Worm (Caenorhabditis elegans) whole organism, L2 larva: Measurements from ENCODE around the gene fmo-4.

Source experiments
- C34F6.9 ChIP-seq: fragments of 150-350 bp; optimal IDR thresholded peaks from 2 replicates; lab custom pipeline; 2014; ENCODE audit warnings: missing biosample characterization, missing genetic modification characterization
- F13H6.1 ChIP-seq: sonication (generic microtip); optimal IDR thresholded peaks from 2 replicates; lab custom pipeline; 2016; ENCODE audit warnings: missing genetic modification characterization, missing compliant biosample characterization
- R02D3.7 ChIP-seq: fragments of 150-350 bp; optimal IDR thresholded peaks from 2 replicates; lab custom pipeline; 2014; ENCODE audit warnings: missing biosample characterization, missing genetic modification characterization
- Y55F3AM.14 ChIP-seq: fragments of 200-800 bp; sonication (Bioruptor generic); optimal IDR thresholded peaks from 2 replicates; lab custom pipeline; 2018; ENCODE audit warnings: mild to moderate bottlenecking, missing genetic modification characterization, missing compliant biosample characterization
- ZK546.5 ChIP-seq: sonication (generic microtip); optimal IDR thresholded peaks from 2 replicates; lab custom pipeline; 2017; ENCODE audit warnings: missing biosample characterization, missing genetic modification characterization
- alr-1 ChIP-seq: fragments of 150-350 bp; optimal IDR thresholded peaks from 2 replicates; lab custom pipeline; 2014; ENCODE audit warnings: missing biosample characterization, missing genetic modification characterization
- aly-2 ChIP-seq: fragments of 150-350 bp; optimal IDR thresholded peaks from 2 replicates; lab custom pipeline; 2014; ENCODE audit warnings: missing biosample characterization, missing genetic modification characterization
- ama-1 ChIP-seq: fragments of 150-350 bp; optimal IDR thresholded peaks from 2 replicates; lab custom pipeline; 2018; ENCODE audit warnings: inconsistent platforms
- blmp-1 ChIP-seq: sonication (generic microtip); optimal IDR thresholded peaks from 2 replicates; lab custom pipeline; 2017; ENCODE audit warnings: missing genetic modification characterization, mild to moderate bottlenecking, missing compliant biosample characterization, antibody characterized with exemption, moderate library complexity; ENCODE audit not compliant: insufficient read depth
- ceh-16 ChIP-seq: fragments of 150-350 bp; optimal IDR thresholded peaks from 2 replicates; lab custom pipeline; 2014; ENCODE audit warnings: missing biosample characterization, missing genetic modification characterization
- ceh-82 ChIP-seq: fragments of 150-350 bp; optimal IDR thresholded peaks from 2 replicates; lab custom pipeline; 2014; ENCODE audit warnings: missing biosample characterization, missing genetic modification characterization
- crh-2 ChIP-seq: sonication (generic microtip); optimal IDR thresholded peaks from 2 replicates; lab custom pipeline; 2017; ENCODE audit warnings: missing biosample characterization, missing genetic modification characterization
- dmd-4 ChIP-seq: sonication (generic microtip); optimal IDR thresholded peaks from 2 replicates; lab custom pipeline; 2017; ENCODE audit warnings: missing biosample characterization, missing genetic modification characterization
- elt-1 ChIP-seq: fragments of 150-350 bp; optimal IDR thresholded peaks from 2 replicates; lab custom pipeline; 2014; ENCODE audit warnings: missing biosample characterization, missing genetic modification characterization
- fos-1 ChIP-seq: fragments of 150-350 bp; optimal IDR thresholded peaks from 2 replicates; lab custom pipeline; 2014; ENCODE audit warnings: missing biosample characterization, missing genetic modification characterization
- gmeb-1 ChIP-seq: fragments of 150-350 bp; optimal IDR thresholded peaks from 2 replicates; lab custom pipeline; 2014; ENCODE audit warnings: missing biosample characterization, missing genetic modification characterization
- lin-11 ChIP-seq: fragments of 150-350 bp; sonication (generic microtip); optimal IDR thresholded peaks from 2 replicates; lab custom pipeline; 2014; ENCODE audit warnings: missing biosample characterization, missing genetic modification characterization, inconsistent platforms, mixed read lengths
- lin-13 ChIP-seq: fragments of 150-350 bp; optimal IDR thresholded peaks from 2 replicates; lab custom pipeline; 2014; ENCODE audit warnings: missing biosample characterization, missing genetic modification reagents, missing genetic modification characterization
- mab-5 ChIP-seq: fragments of 150-350 bp; optimal IDR thresholded peaks from 2 replicates; lab custom pipeline; 2014; ENCODE audit warnings: missing biosample characterization, missing genetic modification characterization
- mbf-1 ChIP-seq: sonication (generic microtip); optimal IDR thresholded peaks from 2 replicates; lab custom pipeline; 2017; ENCODE audit warnings: missing biosample characterization, missing genetic modification characterization
- nhr-10 ChIP-seq: sonication (generic microtip); optimal IDR thresholded peaks from 2 replicates; lab custom pipeline; 2017; ENCODE audit warnings: missing biosample characterization, missing genetic modification characterization
- nhr-11 ChIP-seq: fragments of 150-350 bp; optimal IDR thresholded peaks from 2 replicates; lab custom pipeline; 2014; ENCODE audit warnings: missing biosample characterization, missing genetic modification characterization
- nhr-12 ChIP-seq: fragments of 150-350 bp; optimal IDR thresholded peaks from 2 replicates; lab custom pipeline; 2014; ENCODE audit warnings: missing biosample characterization, missing genetic modification characterization
- nhr-129 ChIP-seq: fragments of 150-350 bp; optimal IDR thresholded peaks from 2 replicates; lab custom pipeline; 2014; ENCODE audit warnings: missing biosample characterization, missing genetic modification characterization
- nhr-21 ChIP-seq: fragments of 150-350 bp; optimal IDR thresholded peaks from 2 replicates; lab custom pipeline; 2014; ENCODE audit warnings: missing biosample characterization, missing genetic modification characterization
- nhr-6 ChIP-seq: fragments of 150-350 bp; optimal IDR thresholded peaks from 2 replicates; lab custom pipeline; 2014; ENCODE audit warnings: missing biosample characterization, missing genetic modification characterization
- nhr-77 ChIP-seq: fragments of 150-350 bp; optimal IDR thresholded peaks from 2 replicates; lab custom pipeline; 2014; ENCODE audit warnings: missing biosample characterization, missing genetic modification characterization
- peb-1 ChIP-seq: fragments of 150-350 bp; optimal IDR thresholded peaks from 2 replicates; lab custom pipeline; 2014; ENCODE audit warnings: missing biosample characterization, missing genetic modification characterization
- sem-4 ChIP-seq: fragments of 150-350 bp; optimal IDR thresholded peaks from 2 replicates; lab custom pipeline; 2014; ENCODE audit warnings: missing biosample characterization, missing genetic modification reagents, missing genetic modification characterization
- sma-3 ChIP-seq: sonication (generic microtip); optimal IDR thresholded peaks from 2 replicates; lab custom pipeline; 2016; ENCODE audit warnings: missing genetic modification reagents, missing genetic modification characterization, missing compliant biosample characterization
- snpc-4 ChIP-seq: fragments of 150-350 bp; optimal IDR thresholded peaks from 2 replicates; lab custom pipeline; 2014; ENCODE audit warnings: missing biosample characterization, missing genetic modification characterization
- unc-39 ChIP-seq: fragments of 150-350 bp; optimal IDR thresholded peaks from 2 replicates; lab custom pipeline; 2014; ENCODE audit warnings: missing biosample characterization, missing genetic modification characterization
- unc-55 ChIP-seq: fragments of 150-350 bp; sonication (generic microtip); optimal IDR thresholded peaks from 3 replicates; lab custom pipeline; 2014; ENCODE audit warnings: missing biosample characterization, missing genetic modification reagents, missing genetic modification characterization
- zag-1 ChIP-seq: fragments of 150-350 bp; optimal IDR thresholded peaks from 2 replicates; lab custom pipeline; 2014; ENCODE audit warnings: missing biosample characterization, missing genetic modification characterization
- ztf-1 ChIP-seq: fragments of 200-800 bp; sonication (Bioruptor generic); conservative IDR thresholded peaks from 2 replicates; pipeline ENCODE4 v1.3.6; 2022; ENCODE audit warnings: missing genetic modification characterization, missing compliant biosample characterization
- ztf-4 ChIP-seq: fragments of 150-350 bp; optimal IDR thresholded peaks from 2 replicates; lab custom pipeline; 2014; ENCODE audit warnings: missing biosample characterization, missing genetic modification characterization

The fmo-4 gene

DNA sequence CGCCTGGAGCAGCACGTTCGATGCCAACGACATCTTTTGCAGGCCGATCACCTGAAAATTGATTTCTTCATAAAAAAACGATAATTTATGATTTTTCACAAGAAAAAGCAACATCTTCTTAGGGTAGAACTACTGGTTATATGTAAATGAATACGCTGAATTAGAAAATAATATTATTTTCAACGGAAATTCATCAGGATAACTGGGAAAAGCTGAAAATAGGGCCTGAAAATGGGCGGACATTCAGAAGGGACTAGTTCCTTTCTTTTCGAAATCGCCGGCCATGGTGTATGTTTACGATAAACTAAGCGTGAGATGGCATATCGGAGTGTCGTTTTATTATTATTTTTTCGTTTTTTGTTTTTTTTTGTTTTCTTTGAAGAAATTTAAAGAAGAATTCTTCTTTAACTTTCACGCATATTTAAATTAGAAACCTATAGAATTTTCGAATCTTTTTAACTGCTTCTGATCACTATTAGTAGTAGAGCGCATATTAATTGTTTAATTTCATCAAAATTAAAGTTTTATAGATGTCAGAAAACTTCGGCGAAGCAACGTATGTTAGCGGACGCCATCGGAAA lies 19.1 kb upstream of the fmo-4 start, which contains the start of the genes nduv-2 and F53F4.12 (continued):
- TF ChIP-seq nhr-11 (tag; lab: Kevin White, UChicago) (no peak), sem-4 (tag; lab: Kevin White, UChicago) (no peak), ztf-1 (no peak), ZK546.5 (tag; lab: Kevin White, UChicago) (no peak), gmeb-1 (no peak), nhr-6 (tag; lab: Kevin White, UChicago) (no peak), alr-1 (tag; lab: Kevin White, UChicago) (no peak), zag-1 (tag; lab: Kevin White, UChicago) (no peak), elt-1 (no peak), dmd-4 (tag; lab: Kevin White, UChicago) (no peak), F13H6.1 (tag; lab: Kevin White, UChicago) (no peak), C34F6.9 (tag; lab: Kevin White, UChicago) (peak; percentile 42), lin-11 (tag; lab: Kevin White, UChicago) (peak; percentile 10), mab-5 (tag; lab: Kevin White, UChicago) (no peak), sma-3 (GFP tag; lab: Kevin White, UChicago) (no peak)

DNA sequence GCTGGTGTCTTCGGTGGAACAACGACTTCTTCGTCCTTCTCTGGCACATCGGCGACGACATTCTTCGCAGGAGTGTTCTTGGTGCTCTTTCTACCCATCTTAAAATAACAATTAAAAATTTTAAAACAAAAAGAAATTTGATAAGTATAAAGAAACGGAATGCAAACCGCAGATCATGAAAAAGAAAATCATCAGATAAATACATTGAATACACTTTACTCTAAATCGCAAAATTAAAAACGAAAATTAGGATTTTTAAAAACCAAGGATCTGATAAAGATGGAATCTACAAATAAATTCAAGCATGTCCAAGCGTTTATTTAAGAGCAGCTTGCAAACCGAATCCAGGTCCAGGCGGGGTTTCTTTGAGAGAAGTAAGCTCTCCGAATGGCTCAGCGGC lies 17.9 kb upstream of the fmo-4 start, which contains the start of gene F53F4.11:
Gene F53F4.11 (minus strand): TSS at position 101 of the 400 bp plus-strand sequence.
- no peak for TF ChIP-seq Y55F3AM.14
- no peak for TF ChIP-seq mbf-1
- TF ChIP-seq ztf-1, result no peak
- TF ChIP-seq fos-1 (tag; lab: Kevin White, UChicago), result no peak
- no peak for TF ChIP-seq unc-39 (tag; lab: Kevin White, UChicago)
- TF ChIP-seq lin-13 (GFP tag; lab: Kevin White, UChicago), result no peak
- no peak for TF ChIP-seq aly-2 (tag; lab: Kevin White, UChicago)
- no peak for TF ChIP-seq blmp-1 (tag; lab: Kevin White, UChicago)
- TF ChIP-seq, all 48 proteins: peak for 0

DNA sequence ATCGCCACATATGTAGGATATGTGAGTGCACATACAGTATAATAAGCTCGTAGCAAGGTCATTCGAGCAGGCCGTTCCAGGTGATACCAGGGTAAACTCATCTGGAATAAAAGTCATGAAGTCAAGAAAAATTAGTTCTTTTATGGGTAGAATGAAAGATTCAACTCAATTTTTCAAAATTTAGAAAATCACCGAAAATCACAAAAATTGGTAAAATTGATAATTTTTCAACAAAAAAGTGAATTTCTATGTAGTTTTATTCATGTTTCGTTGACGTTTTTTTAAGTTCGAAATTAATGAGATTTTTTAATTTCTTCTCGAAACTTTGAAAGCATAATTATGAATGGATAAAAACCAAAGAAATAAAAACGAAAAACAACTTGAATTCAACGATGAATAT lies 15.2 kb upstream of the fmo-4 start, which contains the start of gene F53F4.16:
Gene F53F4.16 (minus strand): TSS at position 101 of the 400 bp plus-strand sequence.
- TF ChIP-seq ztf-4 (tag; lab: Kevin White, UChicago), result no peak
- TF ChIP-seq R02D3.7 (tag; lab: Kevin White, UChicago), result no peak
- TF ChIP-seq nhr-129 (tag; lab: Kevin White, UChicago), result no peak
- TF ChIP-seq unc-55, result no peak
- TF ChIP-seq lin-13 (GFP tag; lab: Kevin White, UChicago), result no peak
- TF ChIP-seq nhr-12, result no peak
- no peak for TF ChIP-seq lin-11 (tag; lab: Kevin White, UChicago)
- no peak for TF ChIP-seq fos-1 (tag; lab: Kevin White, UChicago)
- no peak for TF ChIP-seq ztf-1
- TF ChIP-seq snpc-4 (tag; lab: Kevin White, UChicago), result no peak
- TF ChIP-seq crh-2 (tag; lab: Kevin White, UChicago), result no peak
- no peak for TF ChIP-seq ceh-82 (tag; lab: Kevin White, UChicago)
- no peak for TF ChIP-seq nhr-6 (tag; lab: Kevin White, UChicago)
- TF ChIP-seq gmeb-1, result no peak
- TF ChIP-seq mbf-1, result no peak
- TF ChIP-seq alr-1 (tag; lab: Kevin White, UChicago), result no peak
- no peak for TF ChIP-seq ceh-16 (tag; lab: Kevin White, UChicago)
- no peak for TF ChIP-seq nhr-10
- no peak for TF ChIP-seq aly-2 (tag; lab: Kevin White, UChicago)

DNA sequence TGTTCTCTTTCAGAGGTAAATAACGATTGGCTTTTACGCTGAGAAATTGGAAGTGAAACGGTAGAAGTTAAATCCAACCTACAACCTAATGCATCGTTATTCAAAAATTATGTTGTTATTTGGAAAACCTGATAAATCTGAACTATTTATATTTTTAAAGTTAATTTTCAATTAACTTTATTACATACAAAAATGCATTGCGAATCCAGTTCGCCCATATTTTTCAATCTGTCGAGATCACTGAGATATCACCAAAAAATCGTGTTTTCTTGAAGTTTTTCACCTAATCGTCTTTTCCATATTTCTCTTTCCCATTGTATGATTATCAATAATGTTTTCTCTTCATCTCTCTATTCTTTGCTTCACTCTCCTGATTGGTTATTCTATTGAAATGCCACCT lies 14.2 kb upstream of the fmo-4 start, which contains the start of gene F53F4.15:
Gene F53F4.15 (plus strand): TSS at position 301 of the 400 bp plus-strand sequence.
- no peak for TF ChIP-seq peb-1 (tag; lab: Kevin White, UChicago)
- no peak for TF ChIP-seq nhr-10
- no peak for TF ChIP-seq ama-1 (lab: Kevin White, UChicago)
- TF ChIP-seq nhr-21 (tag; lab: Kevin White, UChicago), result no peak
- no peak for TF ChIP-seq nhr-77 (tag; lab: Kevin White, UChicago)
- no peak for TF ChIP-seq mab-5 (tag; lab: Kevin White, UChicago)
- TF ChIP-seq blmp-1 (tag; lab: Kevin White, UChicago), result no peak
- no peak for TF ChIP-seq F13H6.1 (tag; lab: Kevin White, UChicago)
- no peak for TF ChIP-seq R02D3.7 (tag; lab: Kevin White, UChicago)
- TF ChIP-seq ceh-16 (tag; lab: Kevin White, UChicago), result no peak
- no peak for TF ChIP-seq unc-55
- no peak for TF ChIP-seq Y55F3AM.14
- TF ChIP-seq unc-39 (tag; lab: Kevin White, UChicago), result no peak
- TF ChIP-seq fos-1 (tag; lab: Kevin White, UChicago), result no peak
- no peak for TF ChIP-seq C34F6.9 (tag; lab: Kevin White, UChicago)
- TF ChIP-seq, all 48 proteins: peak for 0
